Fruit fly (Drosophila melanogaster): Measurements from ENCODE around the gene mRpL50.

DNA sequence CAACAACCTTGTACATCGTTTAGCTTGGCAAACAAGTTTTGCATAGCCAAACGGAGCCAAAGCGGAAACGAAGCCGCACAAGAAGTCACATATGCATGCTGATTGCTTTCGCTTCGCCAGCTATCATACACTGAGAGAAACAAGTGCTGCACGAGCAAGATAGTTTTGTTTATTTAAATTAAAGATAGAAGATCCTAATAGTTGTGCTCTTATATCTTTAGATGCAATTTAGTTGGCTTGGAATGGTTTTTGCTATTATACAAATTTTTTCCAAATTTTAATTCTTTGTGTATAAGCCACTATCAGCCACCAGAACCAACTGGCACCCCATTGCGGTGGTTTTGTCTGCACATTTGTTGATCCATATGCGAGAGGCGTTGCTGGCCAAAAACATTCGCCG lies 39.8 kb upstream of the mRpL50 start:
- TF ChIP-seq Myc (optimal IDR thresholded peaks at IDR 0.05) (no peak), psq (optimal IDR thresholded peaks at IDR 0.05) (no peak), Sin3A (optimal IDR thresholded peaks at IDR 0.05) (no peak), ttk (optimal IDR thresholded peaks at IDR 0.05) (no peak), h (optimal IDR thresholded peaks at IDR 0.05) (no peak), insv (optimal IDR thresholded peaks at IDR 0.05) (no peak)
